Fruit fly (Drosophila melanogaster): Measurements from ENCODE around the gene CG34382.

Gene CG34382

DNA sequence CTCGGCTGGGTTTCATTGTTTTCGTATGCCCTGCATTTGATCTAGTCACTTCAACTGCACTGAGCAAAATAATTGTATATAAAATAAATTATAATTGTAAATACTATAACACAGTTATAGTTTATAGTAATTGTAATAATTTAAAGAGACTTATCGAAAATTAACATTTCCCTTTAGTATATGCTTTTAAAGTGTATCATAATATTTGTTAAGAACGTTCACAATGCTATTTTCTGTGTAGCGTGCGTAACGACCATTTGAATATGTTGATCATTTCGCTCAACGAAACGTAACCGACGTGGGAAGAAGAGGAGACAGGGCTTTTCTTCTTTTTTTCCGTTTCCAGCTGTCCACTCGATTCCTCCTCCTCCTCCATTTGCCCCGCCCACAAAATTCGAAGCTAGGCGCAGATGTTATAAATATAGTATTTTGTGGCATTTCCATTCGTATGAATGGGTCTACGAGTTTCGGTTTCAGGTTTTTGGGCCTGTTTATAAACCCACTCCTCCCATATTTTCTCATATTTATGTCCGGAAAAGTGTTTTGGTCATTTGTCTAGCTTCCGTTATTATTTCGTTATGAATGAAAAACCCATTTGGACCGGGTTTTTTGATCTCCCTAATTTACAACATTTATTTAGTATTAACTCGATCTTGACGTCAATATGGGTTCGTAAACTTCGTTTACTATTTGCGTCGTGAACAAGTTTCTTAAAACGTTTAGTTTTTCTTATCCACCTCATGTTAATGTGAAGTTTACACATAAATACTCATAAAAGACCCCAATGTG lies 22.2 kb upstream of the CG34382 start (continued):
- TF ChIP-seq fd96Cb (tag; optimal IDR thresholded peaks at IDR 0.05) (peak; percentile 89), CG14710 (tag; optimal IDR thresholded peaks at IDR 0.05) (peak; percentile 90), Lpt (GFP tag; optimal IDR thresholded peaks at IDR 0.05) (no peak), chinmo (GFP tag; IDR thresholded peaks at IDR 0.05; ENCODE audit: partially characterized antibody) (no peak), CG10462 (GFP tag; optimal IDR thresholded peaks at IDR 0.05) (peak; percentile 49), CrebB (tag; optimal IDR thresholded peaks at IDR 0.05) (peak; percentile 48), oc (tag; optimal IDR thresholded peaks at IDR 0.05) (peak; percentile 83), CG3838 (GFP tag; optimal IDR thresholded peaks at IDR 0.05) (no peak), Jarid2 (GFP tag; optimal IDR thresholded peaks at IDR 0.05) (peak; percentile 15), Dad (GFP tag; optimal IDR thresholded peaks at IDR 0.05) (no peak), trh (GFP tag; optimal IDR thresholded peaks at IDR 0.05) (peak; percentile 35), CG10979 (tag; optimal IDR thresholded peaks at IDR 0.05) (peak; percentile 94), CG11456 (GFP tag; IDR thresholded peaks at IDR 0.05) (0 out of 3 replicates have a peak, but pooled peaks have one; percentile 49), CG11696 (GFP tag; IDR thresholded peaks at IDR 0.05) (peak; percentile 54), gcm (GFP tag; optimal IDR thresholded peaks at IDR 0.05) (peak; percentile 87), HmgD (GFP tag; optimal IDR thresholded peaks at IDR 0.05) (no peak), CG6683 (GFP tag; optimal IDR thresholded peaks at IDR 0.05) (peak; percentile 29), CG31388 (GFP tag; optimal IDR thresholded peaks at IDR 0.05) (peak; percentile 26), CG18764 (GFP tag; optimal IDR thresholded peaks at IDR 0.05) (peak; percentile 47), CG42726 (GFP tag; IDR thresholded peaks at IDR 0.05; ENCODE audit: partially characterized antibody) (no peak), Awh (GFP tag; IDR thresholded peaks at IDR 0.05) (peak; percentile 88), fu2 (GFP tag; optimal IDR thresholded peaks at IDR 0.05) (no peak), en (GFP tag; optimal IDR thresholded peaks at IDR 0.05) (no peak), CG16815 (GFP tag; optimal IDR thresholded peaks at IDR 0.05) (peak; percentile 67), Rx (GFP tag; IDR thresholded peaks at IDR 0.05) (peak; percentile 59), shn (GFP tag; optimal IDR thresholded peaks at IDR 0.05) (no peak), CG34376 (GFP tag; optimal IDR thresholded peaks at IDR 0.05) (no peak), gt (GFP tag; IDR thresholded peaks at IDR 0.05) (peak; percentile 82), jigr1 (GFP tag; IDR thresholded peaks at IDR 0.05) (0 out of 3 replicates have a peak, but pooled peaks have one; percentile 37), Blimp-1 (GFP tag; optimal IDR thresholded peaks at IDR 0.05) (peak; percentile 91), bsh (GFP tag; optimal IDR thresholded peaks at IDR 0.05) (peak in 1 of 2 experiments; percentile 95), YL-1 (GFP tag; optimal IDR thresholded peaks at IDR 0.05) (no peak), CG9609 (GFP tag; optimal IDR thresholded peaks at IDR 0.05) (peak; percentile 26), schlank (tag; optimal IDR thresholded peaks at IDR 0.05) (no peak), CG9876 (GFP tag; optimal IDR thresholded peaks at IDR 0.05) (no peak), Taf1 (GFP tag; IDR thresholded peaks at IDR 0.05) (peak; percentile 53; the same call in 1 of the 2 replicates), toy (GFP tag; IDR thresholded peaks at IDR 0.05) (no peak), CG14014 (GFP tag; IDR thresholded peaks at IDR 0.05) (peak; percentile 63; the same call in 1 of the 2 replicates), Kr (GFP tag; optimal IDR thresholded peaks at IDR 0.05) (peak; percentile 2), CG17612 (GFP tag; IDR thresholded peaks at IDR 0.05) (peak; percentile 49; the same call in 1 of the 2 replicates), nom (GFP tag; optimal IDR thresholded peaks at IDR 0.05) (peak; percentile 9), CG18476 (GFP tag; optimal IDR thresholded peaks at IDR 0.05) (peak; percentile 23), pnt (GFP tag; optimal IDR thresholded peaks at IDR 0.05) (no peak), Hand (GFP tag; optimal IDR thresholded peaks at IDR 0.05) (peak; percentile 37), Aef1 (GFP tag; IDR thresholded peaks at IDR 0.05) (peak; percentile 60), ken (GFP tag; IDR thresholded peaks at IDR 0.05) (peak; percentile 49; the same call in 1 of the 3 replicates), ara (GFP tag; IDR thresholded peaks at IDR 0.05) (peak; percentile 85), az2 (GFP tag; optimal IDR thresholded peaks at IDR 0.05) (peak; percentile 84), CG9797 (GFP tag; optimal IDR thresholded peaks at IDR 0.05) (no peak)
